Worm (Caenorhabditis elegans) whole organism, L4/young adult: ENCODE measurements around the gene ZK652.8.

Source experiments
- dao-5 ChIP-seq: sonication (generic microtip); optimal IDR thresholded peaks from 2 replicates; lab custom pipeline; 2016; ENCODE audit warnings: missing genotype, missing genetic modification characterization, moderate library complexity, missing compliant biosample characterization
- him-1 ChIP-seq: sonication (generic microtip); optimal IDR thresholded peaks from 2 replicates; lab custom pipeline; 2016; ENCODE audit warnings: missing genotype, missing genetic modification reagents, missing genetic modification characterization, missing compliant biosample characterization

ce11 chrIII:7815056-7815366, 28.4 kb downstream of the ZK652.8 start:
- TF ChIP-seq him-1 (no peak), dao-5 (tag; lab: Kevin White, UChicago) (no peak)
